Worm (Caenorhabditis elegans): ENCODE measurements around the gene srx-68.

srx-68 gene

ce11 chrV:3912472-3912871 is at the start of gene srx-68:
Gene srx-68, plus strand, starts transcription at chrV:3912772.
- TF ChIP-seq lin-32 (GFP tag; optimal IDR thresholded peaks at IDR 0.05) (no peak), unc-39 (tag; optimal IDR thresholded peaks at IDR 0.05) (no peak), cnd-1 (tag; optimal IDR thresholded peaks at IDR 0.05) (no peak)

ce11 chrV:3862851-3863250 is 49.7 kb upstream of the srx-68 start, which contains the start of gene nhr-187:
Gene nhr-187, minus strand, starts transcription at chrV:3862951.
- TF ChIP-seq zip-8 (tag; optimal IDR thresholded peaks at IDR 0.05) = no peak
- no peak for TF ChIP-seq hlh-1 (tag; optimal IDR thresholded peaks at IDR 0.05)
- TF ChIP-seq cnd-1 (tag; optimal IDR thresholded peaks at IDR 0.05) = no peak
- TF ChIP-seq flh-1 (GFP tag; optimal IDR thresholded peaks at IDR 0.05) = no peak
- TF ChIP-seq blmp-1 (tag; optimal IDR thresholded peaks at IDR 0.05) = no peak
- no peak for TF ChIP-seq M03D4.4 (tag; optimal IDR thresholded peaks at IDR 0.05)
- no peak for TF ChIP-seq lin-32 (GFP tag; optimal IDR thresholded peaks at IDR 0.05)
- TF ChIP-seq elt-1 (tag; optimal IDR thresholded peaks at IDR 0.05; ENCODE audit: borderline replicate concordance, insufficient read depth) = no peak
- TF ChIP-seq mab-5 (tag; optimal IDR thresholded peaks at IDR 0.05) = no peak
- TF ChIP-seq ztf-11 (tag; optimal IDR thresholded peaks at IDR 0.05) = no peak
- TF ChIP-seq sem-2 (GFP tag; optimal IDR thresholded peaks at IDR 0.05) = no peak
- TF ChIP-seq nhr-237 (tag; optimal IDR thresholded peaks at IDR 0.05) = no peak
- TF ChIP-seq unc-62 (GFP tag; optimal IDR thresholded peaks at IDR 0.05) = no peak
- TF ChIP-seq tbx-8 (GFP tag; optimal IDR thresholded peaks at IDR 0.05) = no peak
- TF ChIP-seq ceh-83 (GFP tag; optimal IDR thresholded peaks at IDR 0.05) = no peak
- TF ChIP-seq bed-3 (GFP tag; optimal IDR thresholded peaks at IDR 0.05) = no peak
- no peak for TF ChIP-seq lin-13 (tag; optimal IDR thresholded peaks at IDR 0.05)

ce11 chrV:3865273-3865672 is 47.3 kb upstream of the srx-68 start:
- TF ChIP-seq hlh-1 (tag; optimal IDR thresholded peaks at IDR 0.05) = no peak
- TF ChIP-seq elt-1 (tag; optimal IDR thresholded peaks at IDR 0.05; ENCODE audit: borderline replicate concordance, insufficient read depth) = peak; percentile 66
- no peak for TF ChIP-seq mep-1 (tag; optimal IDR thresholded peaks at IDR 0.05)
- TF ChIP-seq lin-13 (tag; optimal IDR thresholded peaks at IDR 0.05) = no peak
- no peak for TF ChIP-seq sptf-1 (tag; optimal IDR thresholded peaks at IDR 0.05)
- TF ChIP-seq pha-4 (tag; optimal IDR thresholded peaks at IDR 0.05) = no peak
- TF ChIP-seq ceh-83 (GFP tag; optimal IDR thresholded peaks at IDR 0.05) = no peak
- no peak for TF ChIP-seq nhr-12 (tag; optimal IDR thresholded peaks at IDR 0.05)
- TF ChIP-seq zip-8 (tag; optimal IDR thresholded peaks at IDR 0.05) = peak; percentile 48
- TF ChIP-seq unc-62 (GFP tag; optimal IDR thresholded peaks at IDR 0.05) = no peak
- TF ChIP-seq nhr-76 (tag; optimal IDR thresholded peaks at IDR 0.05) = no peak
- TF ChIP-seq mls-2 (tag; optimal IDR thresholded peaks at IDR 0.05) = no peak

- TF ChIP-seq blmp-1 (tag; optimal IDR thresholded peaks at IDR 0.05) (no peak), nhr-28 (tag; optimal IDR thresholded peaks at IDR 0.05) (no peak), nhr-12 (tag; optimal IDR thresholded peaks at IDR 0.05) (no peak), nhr-237 (tag; optimal IDR thresholded peaks at IDR 0.05) (no peak), nhr-76 (tag; optimal IDR thresholded peaks at IDR 0.05) (no peak), ceh-39 (tag; optimal IDR thresholded peaks at IDR 0.05) (no peak), ztf-11 (tag; optimal IDR thresholded peaks at IDR 0.05) (no peak), unc-39 (tag; optimal IDR thresholded peaks at IDR 0.05) (no peak), pha-4 (tag; optimal IDR thresholded peaks at IDR 0.05) (no peak), flh-1 (GFP tag; optimal IDR thresholded peaks at IDR 0.05) (no peak), sptf-1 (tag; optimal IDR thresholded peaks at IDR 0.05) (no peak), cnd-1 (tag; optimal IDR thresholded peaks at IDR 0.05) (no peak), hlh-1 (tag; optimal IDR thresholded peaks at IDR 0.05) (no peak), mab-5 (tag; optimal IDR thresholded peaks at IDR 0.05) (no peak), M03D4.4 (tag; optimal IDR thresholded peaks at IDR 0.05) (no peak), unc-62 (GFP tag; optimal IDR thresholded peaks at IDR 0.05) (no peak), sem-2 (GFP tag; optimal IDR thresholded peaks at IDR 0.05) (no peak)
Observed at ce11 chrV:3868905-3869304, 43.7 kb upstream of the srx-68 start, which contains the start of gene nhr-157. Gene nhr-157, minus strand, starts transcription at chrV:3869005.

- no peak for TF ChIP-seq ceh-43 (GFP tag; optimal IDR thresholded peaks at IDR 0.05)
- TF ChIP-seq ces-1 (GFP tag; optimal IDR thresholded peaks at IDR 0.05) = peak; percentile 37
- no peak for TF ChIP-seq ham-2 (GFP tag; optimal IDR thresholded peaks at IDR 0.05)
- TF ChIP-seq mep-1 (tag; optimal IDR thresholded peaks at IDR 0.05) = no peak
Observed at ce11 chrV:3870359-3870758, 42.2 kb upstream of the srx-68 start.
